Fruit fly (Drosophila melanogaster) whole organism, prepupa: Measurements from ENCODE around the gene RagA-B.
A peak's percentile ranks its signal among the peaks of the same experiment; 100 is the strongest.

Source experiments
- Blimp-1 ChIP-seq: fragments of 200-800 bp; sonication (Bioruptor generic); optimal IDR thresholded peaks from 3 replicates; lab custom pipeline; 2017; ENCODE audit warnings: missing biosample characterization, missing genetic modification characterization, mild to moderate bottlenecking, moderate library complexity, missing genetic modification reagents
- CG10631 ChIP-seq: fragments of 200-800 bp; sonication (Bioruptor generic); optimal IDR thresholded peaks from 2 replicates; lab custom pipeline; 2016; ENCODE audit warnings: missing biosample characterization, missing genetic modification characterization
- CG11294 ChIP-seq: fragments of 200-800 bp; sonication (Bioruptor generic); IDR thresholded peaks from 2 replicates; pipeline ENCODE4 v1.3.6; 2022; ENCODE audit warnings: missing biosample characterization, missing genetic modification characterization
- CG11762 ChIP-seq: fragments of 200-800 bp; sonication (Bioruptor generic); optimal IDR thresholded peaks from 3 replicates; lab custom pipeline; 2016; ENCODE audit warnings: missing biosample characterization, missing genetic modification characterization; ENCODE audit not compliant: insufficient read depth
- CG11902 ChIP-seq: fragments of 200-800 bp; sonication (Bioruptor generic); optimal IDR thresholded peaks from 3 replicates; lab custom pipeline; 2016; ENCODE audit warnings: missing biosample characterization, missing genetic modification characterization
- CG15336 ChIP-seq: fragments of 200-800 bp; sonication (Bioruptor generic); IDR thresholded peaks from 2 replicates; pipeline ENCODE4 v1.3.6; 2022; ENCODE audit warnings: missing biosample characterization, missing genetic modification characterization
- CG1621 ChIP-seq: fragments of 200-800 bp; sonication (Bioruptor generic); optimal IDR thresholded peaks from 3 replicates; lab custom pipeline; 2018; ENCODE audit warnings: missing biosample characterization, mild to moderate bottlenecking, missing genetic modification characterization
- CG16779 ChIP-seq: fragments of 200-800 bp; sonication (Bioruptor generic); optimal IDR thresholded peaks from 3 replicates; lab custom pipeline; 2017; ENCODE audit warnings: missing biosample characterization, mild to moderate bottlenecking, missing genetic modification characterization
- CG3032 ChIP-seq: fragments of 200-800 bp; optimal IDR thresholded peaks from 2 replicates; lab custom pipeline; 2019; ENCODE audit warnings: missing biosample characterization, mild to moderate bottlenecking, missing genetic modification characterization, moderate library complexity
- CG31627 ChIP-seq: fragments of 200-800 bp; sonication (Bioruptor generic); optimal IDR thresholded peaks from 3 replicates; lab custom pipeline; 2016; ENCODE audit warnings: missing biosample characterization, missing genetic modification characterization
- CG32006 ChIP-seq: fragments of 200-800 bp; sonication (Bioruptor generic); optimal IDR thresholded peaks from 3 replicates; lab custom pipeline; 2017; ENCODE audit warnings: missing biosample characterization, mild to moderate bottlenecking, missing genetic modification characterization
- CG34406 ChIP-seq: fragments of 200-800 bp; sonication (Bioruptor generic); optimal IDR thresholded peaks from 3 replicates; lab custom pipeline; 2016; ENCODE audit warnings: missing biosample characterization, missing genetic modification characterization
- CG3919 ChIP-seq: fragments of 200-800 bp; sonication (Bioruptor generic); optimal IDR thresholded peaks from 3 replicates; lab custom pipeline; 2016; ENCODE audit warnings: missing biosample characterization, missing genetic modification characterization
- CG6163 ChIP-seq: fragments of 200-800 bp; sonication (Bioruptor generic); IDR thresholded peaks from 3 replicates; pipeline ENCODE4 v1.3.6; 2022; ENCODE audit warnings: missing biosample characterization, missing genetic modification characterization
- CG6792 ChIP-seq: fragments of 200-800 bp; sonication (Bioruptor generic); optimal IDR thresholded peaks from 3 replicates; lab custom pipeline; 2016; ENCODE audit warnings: missing biosample characterization, missing genetic modification characterization
- CG6808 ChIP-seq: fragments of 200-800 bp; sonication (Bioruptor generic); optimal IDR thresholded peaks from 3 replicates; lab custom pipeline; 2017; ENCODE audit warnings: missing biosample characterization, missing genetic modification characterization, mild to moderate bottlenecking, moderate library complexity, missing genetic modification reagents
- CG6854 ChIP-seq: fragments of 200-800 bp; sonication (Bioruptor generic); optimal IDR thresholded peaks from 2 replicates; lab custom pipeline; 2017; ENCODE audit warnings: missing biosample characterization, mild to moderate bottlenecking, missing genetic modification characterization
- CG8119 ChIP-seq: fragments of 200-800 bp; sonication (Bioruptor generic); IDR thresholded peaks from 3 replicates; pipeline ENCODE4 v1.3.6; 2022; ENCODE audit warnings: missing biosample characterization, missing genetic modification characterization
- Eip75B ChIP-seq: fragments of 200-800 bp; sonication (Bioruptor generic); optimal IDR thresholded peaks from 3 replicates; lab custom pipeline; 2016; ENCODE audit warnings: missing biosample characterization, missing genetic modification characterization
- Eip78C ChIP-seq: fragments of 200-800 bp; sonication (Bioruptor generic); peaks from one replicate; lab custom pipeline; 2016; ENCODE audit warnings: missing biosample characterization, missing genetic modification characterization
- Ets21C ChIP-seq: fragments of 200-800 bp; sonication (Bioruptor generic); optimal IDR thresholded peaks from 3 replicates; lab custom pipeline; 2016; ENCODE audit warnings: missing biosample characterization, missing genetic modification characterization
- Ets96B ChIP-seq: fragments of 200-800 bp; optimal IDR thresholded peaks from 2 replicates; lab custom pipeline; 2019; ENCODE audit warnings: missing biosample characterization, mild to moderate bottlenecking, missing genetic modification characterization, moderate library complexity
- Gug ChIP-seq: fragments of 200-800 bp; sonication (Bioruptor generic); IDR thresholded peaks from 2 replicates; pipeline ENCODE4 v1.3.6; 2022; ENCODE audit warnings: missing biosample characterization, missing genetic modification characterization
- Hr38 ChIP-seq: sonication (Bioruptor generic); optimal IDR thresholded peaks from 2 replicates; lab custom pipeline; 2016; ENCODE audit warnings: missing biosample characterization, missing genetic modification characterization
- Hr39 ChIP-seq: fragments of 200-800 bp; sonication (Bioruptor generic); optimal IDR thresholded peaks from 2 replicates; lab custom pipeline; 2016; ENCODE audit warnings: missing biosample characterization, missing genetic modification characterization
- Lpt ChIP-seq: fragments of 200-800 bp; sonication (Bioruptor generic); optimal IDR thresholded peaks from 3 replicates; lab custom pipeline; 2016; ENCODE audit warnings: missing biosample characterization, missing genetic modification characterization
- Met ChIP-seq: fragments of 200-800 bp; sonication (Bioruptor generic); optimal IDR thresholded peaks from 3 replicates; lab custom pipeline; 2016; ENCODE audit warnings: missing biosample characterization, missing genetic modification characterization
- OdsH ChIP-seq: fragments of 200-800 bp; sonication (Bioruptor generic); optimal IDR thresholded peaks from 3 replicates; lab custom pipeline; 2016; ENCODE audit warnings: missing biosample characterization, missing genetic modification characterization
- Smox ChIP-seq: fragments of 200-800 bp; sonication (Bioruptor generic); optimal IDR thresholded peaks from 3 replicates; lab custom pipeline; 2016; ENCODE audit warnings: missing biosample characterization, missing genetic modification characterization
- Sox102F ChIP-seq: fragments of 200-800 bp; sonication (Bioruptor generic); optimal IDR thresholded peaks from 2 replicates; lab custom pipeline; 2016; ENCODE audit warnings: missing biosample characterization, mild to moderate bottlenecking, missing genetic modification characterization
- Sox15 ChIP-seq: fragments of 200-800 bp; sonication (Bioruptor generic); optimal IDR thresholded peaks from 3 replicates; lab custom pipeline; 2016; ENCODE audit warnings: missing biosample characterization, missing genetic modification characterization
- achi ChIP-seq: fragments of 200-800 bp; sonication (Bioruptor generic); optimal IDR thresholded peaks from 3 replicates; lab custom pipeline; 2016; ENCODE audit warnings: missing biosample characterization, missing genetic modification characterization
- acj6 ChIP-seq: fragments of 200-800 bp; sonication (Bioruptor generic); optimal IDR thresholded peaks from 3 replicates; lab custom pipeline; 2016; ENCODE audit warnings: missing biosample characterization, missing genetic modification characterization
- cyc ChIP-seq: fragments of 200-800 bp; sonication (Bioruptor generic); optimal IDR thresholded peaks from 3 replicates; lab custom pipeline; 2016; ENCODE audit warnings: missing biosample characterization, missing genetic modification characterization
- dac ChIP-seq: fragments of 200-800 bp; sonication (Bioruptor generic); optimal IDR thresholded peaks from 2 replicates; lab custom pipeline; 2017; ENCODE audit warnings: missing biosample characterization, mild to moderate bottlenecking, missing genetic modification characterization
- dsx ChIP-seq: fragments of 200-800 bp; optimal IDR thresholded peaks from 3 replicates; lab custom pipeline; 2019; ENCODE audit warnings: missing biosample characterization, mild to moderate bottlenecking, missing genetic modification characterization, moderate library complexity; ENCODE audit not compliant: poor library complexity, severe bottlenecking
- eg ChIP-seq: fragments of 200-800 bp; sonication (Bioruptor generic); IDR thresholded peaks from 3 replicates; pipeline ENCODE4 v1.3.6; 2022; ENCODE audit warnings: missing biosample characterization, missing genetic modification characterization
- esn ChIP-seq: fragments of 200-800 bp; sonication (Bioruptor generic); optimal IDR thresholded peaks from 2 replicates; lab custom pipeline; 2016; ENCODE audit warnings: missing biosample characterization, mild to moderate bottlenecking, missing genetic modification characterization, moderate library complexity
- fd59A ChIP-seq: fragments of 200-800 bp; sonication (Bioruptor generic); optimal IDR thresholded peaks from 2 replicates; lab custom pipeline; 2017; ENCODE audit warnings: missing biosample characterization, mild to moderate bottlenecking, missing genetic modification characterization, missing genetic modification reagents
- fkh ChIP-seq: fragments of 200-800 bp; sonication (Bioruptor generic); optimal IDR thresholded peaks from 3 replicates; lab custom pipeline; 2017; ENCODE audit warnings: missing biosample characterization, mild to moderate bottlenecking, missing genetic modification characterization, moderate library complexity
- lz ChIP-seq: fragments of 200-800 bp; sonication (Bioruptor generic); optimal IDR thresholded peaks from 3 replicates; lab custom pipeline; 2016; ENCODE audit warnings: missing biosample characterization, missing genetic modification characterization
- net ChIP-seq: fragments of 200-800 bp; sonication (Bioruptor generic); optimal IDR thresholded peaks from 3 replicates; lab custom pipeline; 2016; ENCODE audit warnings: missing biosample characterization, missing genetic modification characterization
- spab ChIP-seq: fragments of 200-800 bp; sonication (Bioruptor generic); optimal IDR thresholded peaks from 2 replicates; lab custom pipeline; 2017; ENCODE audit warnings: missing biosample characterization, mild to moderate bottlenecking, missing genetic modification characterization, missing genetic modification reagents
- ss ChIP-seq, 2 experiments: fragments of 200-800 bp; sonication (Bioruptor generic); optimal IDR thresholded peaks; 2 replicates in 1 of 2; 3 replicates in 1 of 2; lab custom pipeline; 2017 to 2018; ENCODE audit warnings: mild to moderate bottlenecking in 2 of 2, missing biosample characterization in 2 of 2, missing genetic modification characterization in 2 of 2, moderate library complexity in 1 of 2
- topi ChIP-seq: fragments of 200-800 bp; sonication (Bioruptor generic); optimal IDR thresholded peaks from 3 replicates; lab custom pipeline; 2016; ENCODE audit warnings: missing biosample characterization, missing genetic modification characterization
- vri ChIP-seq: fragments of 200-800 bp; sonication (Bioruptor generic); optimal IDR thresholded peaks from 3 replicates; lab custom pipeline; 2016; ENCODE audit warnings: missing biosample characterization, mild to moderate bottlenecking, missing genetic modification characterization

RagA-B gene

dm6 chr3R:9014859-9015466 lies 30.8 kb upstream of the RagA-B start, which contains the start of the genes Kcmf1, Sf3b5 and CG11986:
TSS of gene Kcmf1 (minus strand) at chr3R:9014909.
TSS of gene Sf3b5 (minus strand) at chr3R:9015341.
TSS of gene CG11986 (plus strand) at chr3R:9015446.
- TF ChIP-seq net (GFP tag; lab: Kevin White, UChicago) (no peak), Eip78C (GFP tag; lab: Kevin White, UChicago) (peak; percentile 14), CG32006 (GFP tag; lab: Kevin White, UChicago) (no peak), CG1621 (tag; lab: Kevin White, UChicago) (no peak), esn (GFP tag; lab: Kevin White, UChicago) (no peak), Lpt (GFP tag; lab: Kevin White, UChicago) (no peak), Ets21C (GFP tag; lab: Kevin White, UChicago) (no peak), CG3032 (no peak), Hr38 (GFP tag; lab: Kevin White, UChicago) (no peak), CG16779 (tag; lab: Kevin White, UChicago) (no peak), fkh (GFP tag; lab: Kevin White, UChicago) (peak; percentile 61), topi (no peak)

- TF ChIP-seq CG3032 (peak; percentile 54), CG6854 (GFP tag; lab: Kevin White, UChicago) (no peak), dsx (GFP tag; lab: Kevin White, UChicago) (peak; percentile 32), fd59A (no peak), Sox102F (no peak), Eip78C (GFP tag; lab: Kevin White, UChicago) (peak; percentile 80), Smox (GFP tag; lab: Kevin White, UChicago) (no peak), spab (GFP tag; lab: Kevin White, UChicago) (no peak), CG6792 (peak; percentile 47), CG32006 (GFP tag; lab: Kevin White, UChicago) (no peak), Blimp-1 (GFP tag; lab: Kevin White, UChicago) (no peak), CG6163 (GFP tag; lab: Robert Waterston, UW) (peak; percentile 48; the same call in 2 of the 3 replicates), Eip75B (GFP tag; lab: Kevin White, UChicago) (no peak), CG11294 (no peak), topi (peak; percentile 57), Lpt (GFP tag; lab: Kevin White, UChicago) (peak; percentile 54), dac (peak; percentile 37), Hr39 (GFP tag; lab: Kevin White, UChicago) (no peak), achi (no peak), eg (peak; percentile 60), esn (GFP tag; lab: Kevin White, UChicago) (peak; percentile 74), CG34406 (GFP tag; lab: Kevin White, UChicago) (no peak), CG3919 (GFP tag; lab: Kevin White, UChicago) (no peak), Met (GFP tag; lab: Kevin White, UChicago) (no peak), CG15336 (GFP tag; lab: Robert Waterston, UW) (no peak; the same call in 1 of the 2 replicates), lz (peak; percentile 68), CG31627 (GFP tag; lab: Kevin White, UChicago) (peak; percentile 75), Hr38 (GFP tag; lab: Kevin White, UChicago) (no peak), CG1621 (tag; lab: Kevin White, UChicago) (peak; percentile 22), ss (GFP tag; optimal IDR thresholded peaks at IDR 0.05; lab: Kevin White, UChicago) (peak in 1 of 2 experiments; percentile 59), CG10631 (GFP tag; lab: Kevin White, UChicago) (no peak), Ets96B (tag; lab: Kevin White, UChicago) (peak; percentile 15), Ets21C (GFP tag; lab: Kevin White, UChicago) (no peak), CG8119 (GFP tag; lab: Robert Waterston, UW) (no peak; the same call in 2 of the 3 replicates), Sox15 (GFP tag; lab: Kevin White, UChicago) (peak; percentile 21), CG6808 (GFP tag; lab: Kevin White, UChicago) (no peak), acj6 (GFP tag; lab: Kevin White, UChicago) (peak; percentile 64), CG11902 (peak; percentile 34), CG11762 (GFP tag; lab: Kevin White, UChicago) (no peak), OdsH (GFP tag; lab: Kevin White, UChicago) (no peak), cyc (GFP tag; lab: Kevin White, UChicago) (peak; percentile 55), Gug (GFP tag; lab: Robert Waterston, UW) (0 out of 2 replicates have a peak, but pooled peaks have one; percentile 16), vri (GFP tag; lab: Kevin White, UChicago) (peak; percentile 99)
Observed at dm6 chr3R:9013765-9014380, 29.8 kb upstream of the RagA-B start.
